Worm (Caenorhabditis elegans) whole organism, L2 larva: ENCODE data around the gene sma-1.

Experiments
- R02D3.7 ChIP-seq: fragments of 150-350 bp; optimal IDR thresholded peaks from 2 replicates; lab custom pipeline; 2014; ENCODE audit warnings: missing biosample characterization, missing genetic modification characterization
- elt-1 ChIP-seq: fragments of 150-350 bp; optimal IDR thresholded peaks from 2 replicates; lab custom pipeline; 2014; ENCODE audit warnings: missing biosample characterization, missing genetic modification characterization
- fos-1 ChIP-seq: fragments of 150-350 bp; optimal IDR thresholded peaks from 2 replicates; lab custom pipeline; 2014; ENCODE audit warnings: missing biosample characterization, missing genetic modification characterization
- gmeb-1 ChIP-seq: fragments of 150-350 bp; optimal IDR thresholded peaks from 2 replicates; lab custom pipeline; 2014; ENCODE audit warnings: missing biosample characterization, missing genetic modification characterization
- lsy-2 ChIP-seq, 2 experiments: fragments of 150-350 bp in 1 of 2; sonication (generic microtip) in 1 of 2; optimal IDR thresholded peaks; 2 replicates each; lab custom pipeline; 2014 to 2017; ENCODE audit warnings: missing biosample characterization in 2 of 2, missing genetic modification characterization in 2 of 2
- nhr-11 ChIP-seq: fragments of 150-350 bp; optimal IDR thresholded peaks from 2 replicates; lab custom pipeline; 2014; ENCODE audit warnings: missing biosample characterization, missing genetic modification characterization
- nhr-237 ChIP-seq: fragments of 150-350 bp; optimal IDR thresholded peaks from 2 replicates; lab custom pipeline; 2014; ENCODE audit warnings: missing biosample characterization, missing genetic modification characterization
- nhr-25 ChIP-seq: fragments of 150-350 bp; sonication (generic microtip); optimal IDR thresholded peaks from 3 replicates; lab custom pipeline; 2014; ENCODE audit warnings: missing biosample characterization, missing genetic modification characterization
- nhr-77 ChIP-seq: fragments of 150-350 bp; optimal IDR thresholded peaks from 2 replicates; lab custom pipeline; 2014; ENCODE audit warnings: missing biosample characterization, missing genetic modification characterization
- skn-1 ChIP-seq: sonication (generic microtip); optimal IDR thresholded peaks from 2 replicates; lab custom pipeline; 2017; ENCODE audit warnings: missing biosample characterization, missing genetic modification characterization
- zag-1 ChIP-seq: fragments of 150-350 bp; optimal IDR thresholded peaks from 2 replicates; lab custom pipeline; 2014; ENCODE audit warnings: missing biosample characterization, missing genetic modification characterization

ce11 chrV:11854905-11855304 lies 44.3 kb upstream of the sma-1 start:
- TF ChIP-seq nhr-11 (tag; lab: Kevin White, UChicago) (no peak), nhr-237 (no peak), zag-1 (tag; lab: Kevin White, UChicago) (no peak), gmeb-1 (no peak), nhr-77 (no peak), elt-1 (no peak), fos-1 (no peak), nhr-25 (tag; lab: Kevin White, UChicago) (no peak), R02D3.7 (tag; lab: Kevin White, UChicago) (no peak), lsy-2 (tag; optimal IDR thresholded peaks at IDR 0.05; lab: Kevin White, UChicago) (peak in 1 of 2 experiments; percentile 50), skn-1 (no peak)
